Fruit fly (Drosophila melanogaster): ENCODE measurements around the gene CheA84a.

CheA84a gene

DNA sequence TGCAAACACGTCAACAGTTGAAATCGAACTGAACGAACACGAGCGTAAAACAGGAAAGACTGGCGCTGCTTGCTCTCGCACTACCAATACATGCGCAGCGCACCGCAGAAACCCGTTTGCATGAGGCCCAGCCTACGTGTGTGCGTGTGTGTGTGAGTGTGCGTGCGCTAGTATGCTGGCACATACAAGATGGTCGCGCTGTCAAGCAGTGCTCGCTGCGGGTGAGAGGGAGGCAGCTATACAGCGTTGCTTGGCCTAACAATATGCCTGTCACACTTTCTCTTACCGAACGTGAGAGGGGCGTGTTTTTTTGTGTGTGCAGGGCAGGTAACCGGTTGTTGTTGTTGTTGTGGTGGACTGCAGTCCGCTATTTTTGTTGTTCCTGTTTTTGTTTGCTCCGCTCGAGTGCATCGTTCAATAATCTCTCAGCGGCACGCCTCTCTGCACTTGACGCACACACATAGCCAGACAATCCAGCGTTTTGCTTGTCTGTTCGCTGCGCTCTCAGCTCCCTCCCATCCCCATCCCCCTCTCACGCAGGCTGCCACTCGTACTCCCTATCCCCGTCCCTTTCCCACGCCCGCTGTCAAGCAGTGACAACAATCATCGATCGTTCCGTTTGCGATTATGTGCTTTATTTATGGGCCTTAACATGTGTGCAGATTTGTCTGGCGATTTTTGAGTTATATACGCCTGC is 23.1 kb downstream of the CheA84a start, which contains the start of gene grn (continued):
- TF ChIP-seq CoRest (tag; optimal IDR thresholded peaks at IDR 0.05) (peak; percentile 90), CG10366 (GFP tag; IDR thresholded peaks at IDR 0.05) (no peak), CG8924 (tag; optimal IDR thresholded peaks at IDR 0.05) (peak; percentile 19), Max (GFP tag; optimal IDR thresholded peaks at IDR 0.05) (no peak), wor (GFP tag; IDR thresholded peaks at IDR 0.05) (no peak), ci (GFP tag; IDR thresholded peaks at IDR 0.05) (no peak; the same call in 1 of the 3 replicates), salm (tag; optimal IDR thresholded peaks at IDR 0.05) (no peak), Dad (GFP tag; optimal IDR thresholded peaks at IDR 0.05) (peak; percentile 49), pho (GFP tag; optimal IDR thresholded peaks at IDR 0.05) (peak; percentile 51), lov (optimal IDR thresholded peaks at IDR 0.05) (no peak), lov (GFP tag; IDR thresholded peaks at IDR 0.05) (0 out of 3 replicates have a peak, but pooled peaks have one; percentile 66), CG10267 (tag; optimal IDR thresholded peaks at IDR 0.05) (no peak), CG2678 (tag; optimal IDR thresholded peaks at IDR 0.05) (no peak), CG4328 (GFP tag; optimal IDR thresholded peaks at IDR 0.05) (no peak), Trl (optimal IDR thresholded peaks at IDR 0.05) (peak; percentile 61 to 62), Trl (GFP tag; optimal IDR thresholded peaks at IDR 0.05) (peak; percentile 27), CG2129 (GFP tag; IDR thresholded peaks at IDR 0.05; ENCODE audit: partially characterized antibody) (no peak), sob (GFP tag; IDR thresholded peaks at IDR 0.05) (peak; percentile 69), wdn (GFP tag; IDR thresholded peaks at IDR 0.05) (no peak), nerfin-2 (GFP tag; IDR thresholded peaks at IDR 0.05; ENCODE audit: partially characterized antibody) (0 out of 2 replicates have a peak, but pooled peaks have one; percentile 25), CG17802 (tag; optimal IDR thresholded peaks at IDR 0.05) (no peak), fd64A (GFP tag; optimal IDR thresholded peaks at IDR 0.05) (no peak), Six4 (GFP tag; optimal IDR thresholded peaks at IDR 0.05) (no peak), CG7963 (GFP tag; IDR thresholded peaks at IDR 0.05; ENCODE audit: partially characterized antibody) (0 out of 3 replicates have a peak, but pooled peaks have one; percentile 31), oc (tag; optimal IDR thresholded peaks at IDR 0.05) (peak; percentile 68), chn (GFP tag; optimal IDR thresholded peaks at IDR 0.05) (peak; percentile 44), CG8359 (GFP tag; optimal IDR thresholded peaks at IDR 0.05; ENCODE audit: borderline replicate concordance) (no peak), Sry-β (GFP tag; optimal IDR thresholded peaks at IDR 0.05) (no peak), usp (GFP tag; optimal IDR thresholded peaks at IDR 0.05) (no peak), CG2116 (GFP tag; optimal IDR thresholded peaks at IDR 0.05) (peak; percentile 14), Meics (GFP tag; optimal IDR thresholded peaks at IDR 0.05) (no peak), Sry-δ (GFP tag; optimal IDR thresholded peaks at IDR 0.05) (no peak), Xbp1 (GFP tag; optimal IDR thresholded peaks at IDR 0.05) (peak; percentile 49), CG1529 (GFP tag; optimal IDR thresholded peaks at IDR 0.05) (no peak), H15 (GFP tag; IDR thresholded peaks at IDR 0.05) (no peak), Doc2 (GFP tag; IDR thresholded peaks at IDR 0.05) (no peak), CG15479 (GFP tag; optimal IDR thresholded peaks at IDR 0.05) (peak; percentile 70), Abd-B (GFP tag; optimal IDR thresholded peaks at IDR 0.05) (no peak), HmgD (GFP tag; optimal IDR thresholded peaks at IDR 0.05) (peak; percentile 99), YL-1 (GFP tag; optimal IDR thresholded peaks at IDR 0.05) (no peak), prd (optimal IDR thresholded peaks at IDR 0.05) (no peak), prd (GFP tag; IDR thresholded peaks at IDR 0.05) (peak; percentile 54), dm (GFP tag; optimal IDR thresholded peaks at IDR 0.05) (peak; percentile 3), CG14050 (GFP tag; IDR thresholded peaks at IDR 0.05) (no peak), sens-2 (GFP tag; IDR thresholded peaks at IDR 0.05) (peak; percentile 31; the same call in 1 of the 2 replicates), Hmx (GFP tag; optimal IDR thresholded peaks at IDR 0.05) (no peak), CG31388 (GFP tag; optimal IDR thresholded peaks at IDR 0.05) (no peak), ro (GFP tag; IDR thresholded peaks at IDR 0.05) (no peak), CG32767 (GFP tag; IDR thresholded peaks at IDR 0.05) (peak; percentile 73), Oli (tag; optimal IDR thresholded peaks at IDR 0.05) (no peak), Taf1 (GFP tag; IDR thresholded peaks at IDR 0.05) (no peak)
